Worm (Caenorhabditis elegans) whole organism, midembryonic: ENCODE data around the gene F08D12.7.
A peak's percentile ranks its signal among the peaks of the same experiment; 100 is the strongest.

ENCODE experiments used
- T22C8.4 ChIP-seq: fragments of 200-800 bp; sonication (Bioruptor generic); IDR thresholded peaks from 2 replicates; pipeline ENCODE4 v1.3.6; 2022; ENCODE audit warnings: missing genetic modification characterization, missing compliant biosample characterization
- cog-1 ChIP-seq: sonication (generic microtip); optimal IDR thresholded peaks from 2 replicates; lab custom pipeline; 2016; ENCODE audit warnings: missing genetic modification characterization, missing compliant biosample characterization
- flt-1 ChIP-seq: fragments of 200-800 bp; sonication (Bioruptor generic); IDR thresholded peaks from 2 replicates; pipeline ENCODE4 v1.3.6; 2022; ENCODE audit warnings: missing genetic modification characterization, missing compliant biosample characterization
- klf-2 ChIP-seq: fragments of 200-800 bp; sonication (Bioruptor generic); conservative IDR thresholded peaks from 2 replicates; pipeline ENCODE4 v1.3.6; 2022; ENCODE audit warnings: missing genetic modification reagents, missing genetic modification characterization, missing compliant biosample characterization
- med-1 ChIP-seq: sonication (generic microtip); optimal IDR thresholded peaks from 2 replicates; lab custom pipeline; 2017; ENCODE audit warnings: missing genetic modification characterization, mild to moderate bottlenecking, missing compliant biosample characterization, antibody characterized with exemption, missing genetic modification reagents; ENCODE audit not compliant: insufficient read depth
- ref-1 ChIP-seq: fragments of 200-800 bp; sonication (Bioruptor generic); conservative IDR thresholded peaks from 2 replicates; pipeline ENCODE4 v1.3.6; 2022; ENCODE audit warnings: missing genetic modification reagents, missing genetic modification characterization, missing compliant biosample characterization
- tab-1 ChIP-seq: fragments of 200-800 bp; sonication (Bioruptor generic); IDR thresholded peaks from 2 replicates; pipeline ENCODE4 v1.3.6; 2022; ENCODE audit warnings: missing genetic modification characterization, missing compliant biosample characterization
- ztf-23 ChIP-seq: fragments of 200-800 bp; sonication (Bioruptor generic); IDR thresholded peaks from 2 replicates; pipeline ENCODE4 v1.3.6; 2022; ENCODE audit warnings: missing genetic modification reagents, missing genetic modification characterization, missing compliant biosample characterization
- ztf-29 ChIP-seq: fragments of 200-800 bp; sonication (Bioruptor generic); IDR thresholded peaks from 2 replicates; pipeline ENCODE4 v1.3.6; 2022; ENCODE audit warnings: missing genetic modification reagents, missing genetic modification characterization, missing compliant biosample characterization

F08D12.7 gene

DNA sequence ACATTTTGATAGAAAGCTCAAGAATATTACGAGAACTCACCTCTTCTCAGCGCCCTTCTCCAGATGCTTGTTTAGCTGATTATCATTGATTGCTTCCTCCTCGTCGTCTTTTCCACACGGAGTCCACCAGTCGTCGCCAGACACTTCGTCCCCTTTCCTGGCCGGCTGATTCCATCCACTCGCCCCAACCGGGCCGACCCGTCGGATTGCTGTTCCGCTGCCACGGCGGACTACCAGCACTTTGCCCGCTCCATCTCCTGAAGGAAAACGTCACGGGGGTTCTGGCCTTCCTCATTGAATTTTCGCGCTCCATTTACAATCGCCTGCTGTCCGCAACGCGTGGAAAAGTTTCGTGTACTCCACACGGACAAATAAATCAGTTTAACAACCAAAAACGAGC is 14.5 kb upstream of the F08D12.7 start:
- no peak for TF ChIP-seq flt-1
- no peak for TF ChIP-seq ztf-29 (GFP tag; lab: Robert Waterston, UW)
- no peak for TF ChIP-seq med-1 (GFP tag; lab: Kevin White, UChicago)
- no peak for TF ChIP-seq klf-2

DNA sequence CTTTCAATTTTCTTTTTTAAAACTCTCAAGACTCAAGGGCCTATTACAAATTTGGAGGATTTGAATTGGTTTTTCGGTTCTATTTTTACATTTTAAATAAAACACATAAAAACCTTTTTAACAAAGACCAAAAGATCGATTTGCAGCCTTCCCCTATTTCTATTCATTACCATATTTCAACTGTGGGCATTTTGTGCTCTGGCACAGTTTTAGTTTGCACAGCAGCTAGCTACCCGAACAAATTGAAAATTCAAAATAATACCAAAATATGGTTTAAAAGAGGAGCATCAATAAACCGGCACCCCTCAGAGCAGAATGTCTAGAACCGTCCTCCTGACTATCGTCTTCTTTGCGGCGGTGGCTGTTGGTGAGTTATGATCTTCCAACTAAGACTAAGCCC is 12.4 kb upstream of the F08D12.7 start, which contains the start of gene F08D12.2:
Gene F08D12.2, plus strand, starts transcription at position 301 of the 400 bp plus-strand sequence.
- TF ChIP-seq ztf-23 (GFP tag; lab: Robert Waterston, UW): no peak
- no peak for TF ChIP-seq klf-2

DNA sequence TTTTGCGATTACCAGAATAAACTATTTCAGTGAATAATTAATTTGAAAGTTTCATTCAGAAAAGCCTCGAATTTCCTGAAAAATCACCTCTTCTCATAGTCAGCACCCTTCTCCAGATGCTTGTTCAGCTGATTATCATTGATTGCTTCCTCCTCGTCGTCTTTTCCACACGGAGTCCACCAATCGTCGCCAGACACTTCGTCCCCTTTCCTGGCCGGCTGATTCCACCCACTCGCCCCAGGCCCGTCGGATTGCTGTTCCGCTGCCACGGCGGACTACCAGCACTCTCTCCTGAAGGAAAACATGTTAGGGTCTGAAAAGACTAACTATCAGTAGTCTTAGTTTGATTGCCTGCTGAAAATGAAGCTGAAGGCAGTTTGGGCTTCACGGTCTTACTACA is 11.9 kb upstream of the F08D12.7 start:
- TF ChIP-seq tab-1 (GFP tag; lab: Robert Waterston, UW): no peak
- no peak for TF ChIP-seq ztf-23 (GFP tag; lab: Robert Waterston, UW)
- no peak for TF ChIP-seq T22C8.4 (GFP tag; lab: Robert Waterston, UW)
- TF ChIP-seq klf-2: no peak
- TF ChIP-seq med-1 (GFP tag; lab: Kevin White, UChicago): no peak

DNA sequence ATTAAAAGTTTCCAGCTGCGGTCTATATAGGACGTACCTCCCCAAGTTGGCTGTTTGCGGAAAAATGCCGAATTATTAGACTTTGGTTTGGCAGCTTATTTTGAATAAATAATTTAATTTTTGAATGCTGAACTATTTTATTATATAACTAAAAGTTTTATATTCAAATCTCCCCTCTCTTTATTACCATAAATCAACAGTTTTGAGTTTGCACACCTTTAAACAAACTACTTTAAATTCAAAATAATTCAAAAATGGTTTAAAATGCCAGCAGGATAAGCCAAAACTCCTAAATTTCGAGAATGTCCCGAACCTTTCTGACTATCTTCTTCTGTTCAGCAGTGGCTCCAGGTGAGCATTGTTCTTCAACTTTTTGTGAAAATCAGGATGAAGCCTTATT is 10.3 kb upstream of the F08D12.7 start, which contains the start of gene F08D12.3:
Gene F08D12.3, plus strand, starts transcription at position 301 of the 400 bp plus-strand sequence.
- TF ChIP-seq med-1 (GFP tag; lab: Kevin White, UChicago) (no peak), klf-2 (no peak), tab-1 (GFP tag; lab: Robert Waterston, UW) (no peak), ref-1 (GFP tag; lab: Robert Waterston, UW) (no peak)

DNA sequence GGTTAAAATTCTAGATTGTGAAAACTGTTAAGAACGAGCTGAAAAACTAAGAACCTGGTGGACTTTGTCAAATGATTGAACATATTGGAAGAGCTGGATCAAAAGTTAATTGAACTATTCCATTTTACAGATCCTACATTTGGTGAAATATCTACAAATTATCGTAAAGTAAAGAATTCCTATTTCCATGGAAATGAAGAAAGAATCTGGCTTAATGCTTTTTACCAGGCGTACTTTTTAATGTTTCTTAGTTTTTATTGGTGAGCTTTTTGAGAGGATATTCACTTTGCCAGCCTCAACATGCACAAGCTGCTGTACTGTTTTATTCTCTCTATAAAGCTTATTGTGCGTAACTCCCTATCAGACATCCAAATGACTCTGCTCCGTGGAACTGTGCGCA is 8.9 kb upstream of the F08D12.7 start, which contains the start of gene F08D12.4:
Gene F08D12.4, plus strand, starts transcription at position 301 of the 400 bp plus-strand sequence.
- TF ChIP-seq T22C8.4 (GFP tag; lab: Robert Waterston, UW) (no peak), cog-1 (tag; lab: Kevin White, UChicago) (no peak), klf-2 (no peak), ztf-23 (GFP tag; lab: Robert Waterston, UW) (no peak), med-1 (GFP tag; lab: Kevin White, UChicago) (no peak), tab-1 (GFP tag; lab: Robert Waterston, UW) (no peak), flt-1 (no peak), ztf-29 (GFP tag; lab: Robert Waterston, UW) (no peak), ref-1 (GFP tag; lab: Robert Waterston, UW) (no peak)

DNA sequence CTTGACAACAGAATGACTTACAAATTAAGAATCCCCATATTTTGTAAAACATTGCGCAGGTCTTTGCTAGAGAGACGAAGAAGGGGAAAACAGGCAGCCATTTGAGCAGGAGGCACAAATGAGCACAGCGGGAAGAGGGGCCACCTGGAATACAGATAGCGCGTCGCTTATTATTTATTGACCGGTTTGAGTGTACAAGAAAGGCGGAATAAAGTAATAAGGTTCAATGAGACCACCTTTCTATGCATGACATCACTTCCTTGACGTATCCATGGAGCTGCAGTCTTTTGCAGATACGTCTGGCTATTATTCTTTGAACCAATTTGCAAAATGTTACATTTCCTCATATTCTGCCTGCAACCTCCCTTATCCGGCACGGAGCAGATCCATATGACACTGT is 6.0 kb upstream of the F08D12.7 start, which contains the start of gene fbxb-111:
Gene fbxb-111, minus strand, starts transcription at position 101 of the 400 bp plus-strand sequence.
- TF ChIP-seq tab-1 (GFP tag; lab: Robert Waterston, UW) (no peak), flt-1 (no peak), T22C8.4 (GFP tag; lab: Robert Waterston, UW) (no peak), klf-2 (no peak), ztf-29 (GFP tag; lab: Robert Waterston, UW) (no peak), med-1 (GFP tag; lab: Kevin White, UChicago) (no peak), cog-1 (tag; lab: Kevin White, UChicago) (no peak)

DNA sequence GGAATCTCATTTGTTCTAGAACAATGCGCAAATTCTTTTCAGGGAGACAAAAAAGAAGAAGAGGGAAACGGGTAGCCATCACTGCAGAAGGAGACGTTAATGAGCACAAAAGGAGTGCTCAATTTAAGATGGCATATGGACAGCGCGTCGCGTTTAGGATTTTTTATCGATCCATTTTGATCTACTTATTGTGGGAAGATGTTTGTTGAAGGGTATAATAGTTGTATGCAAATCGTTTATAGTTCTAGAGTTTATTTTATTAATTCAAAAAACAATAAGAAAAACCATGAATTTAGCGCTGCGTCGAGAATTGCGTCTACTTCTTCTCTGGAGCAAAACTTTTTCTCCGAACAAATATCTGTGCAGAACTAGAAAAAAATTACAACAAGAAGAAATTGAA is 4.6 kb upstream of the F08D12.7 start, which contains the start of gene sdz-9:
Gene sdz-9, minus strand, starts transcription at position 101 of the 400 bp plus-strand sequence.
- TF ChIP-seq T22C8.4 (GFP tag; lab: Robert Waterston, UW) (no peak), ref-1 (GFP tag; lab: Robert Waterston, UW) (no peak), tab-1 (GFP tag; lab: Robert Waterston, UW) (no peak), ztf-29 (GFP tag; lab: Robert Waterston, UW) (no peak), klf-2 (no peak)

DNA sequence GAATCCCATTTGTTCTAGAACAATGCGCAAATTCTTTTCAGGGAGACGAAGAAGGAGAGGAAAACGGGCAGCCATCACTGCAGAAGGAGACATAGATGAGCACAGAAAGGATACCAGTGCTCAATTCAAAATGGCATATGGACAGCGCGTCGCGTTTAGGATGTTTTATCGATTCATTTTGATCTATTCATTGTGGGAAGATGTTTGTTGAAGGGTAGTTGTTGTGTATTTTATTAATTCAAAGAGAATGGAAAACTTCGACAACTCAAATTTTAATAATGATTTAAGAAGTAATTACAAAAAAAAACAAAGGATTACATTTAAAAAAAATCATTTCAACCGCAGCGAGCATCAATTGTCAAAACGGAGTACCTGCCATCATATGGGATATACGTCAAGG is 3.2 kb upstream of the F08D12.7 start, which contains the start of gene sdz-10:
Gene sdz-10, minus strand, starts transcription at position 101 of the 400 bp plus-strand sequence.
- TF ChIP-seq flt-1 (no peak), cog-1 (tag; lab: Kevin White, UChicago) (no peak), T22C8.4 (GFP tag; lab: Robert Waterston, UW) (no peak), ztf-29 (GFP tag; lab: Robert Waterston, UW) (no peak), ref-1 (GFP tag; lab: Robert Waterston, UW) (no peak), tab-1 (GFP tag; lab: Robert Waterston, UW) (no peak), ztf-23 (GFP tag; lab: Robert Waterston, UW) (no peak), klf-2 (no peak), med-1 (GFP tag; lab: Kevin White, UChicago) (no peak)

DNA sequence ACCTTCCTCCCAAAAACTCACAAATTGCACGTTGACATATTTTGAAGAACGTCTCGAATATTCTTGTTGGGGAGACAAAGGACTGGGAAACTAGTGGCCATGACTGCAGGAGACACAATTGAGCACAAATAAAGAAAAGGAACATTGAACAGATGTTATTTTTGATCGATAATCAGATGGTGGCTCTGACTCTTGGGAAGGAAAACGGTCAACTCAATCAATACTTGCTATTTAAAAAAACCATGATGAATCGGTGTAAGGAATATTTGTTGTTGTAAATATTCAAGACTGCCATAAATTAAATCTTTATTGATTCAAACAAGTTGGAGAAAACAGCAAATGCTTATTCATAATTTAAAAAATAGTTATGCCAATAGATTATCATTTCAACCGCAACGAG is 1.9 kb upstream of the F08D12.7 start, which contains the start of gene fbxb-105:
Gene fbxb-105, minus strand, starts transcription at position 101 of the 400 bp plus-strand sequence.
- TF ChIP-seq med-1 (GFP tag; lab: Kevin White, UChicago): no peak
- TF ChIP-seq cog-1 (tag; lab: Kevin White, UChicago): no peak
- TF ChIP-seq ztf-23 (GFP tag; lab: Robert Waterston, UW): no peak
- TF ChIP-seq tab-1 (GFP tag; lab: Robert Waterston, UW): no peak

DNA sequence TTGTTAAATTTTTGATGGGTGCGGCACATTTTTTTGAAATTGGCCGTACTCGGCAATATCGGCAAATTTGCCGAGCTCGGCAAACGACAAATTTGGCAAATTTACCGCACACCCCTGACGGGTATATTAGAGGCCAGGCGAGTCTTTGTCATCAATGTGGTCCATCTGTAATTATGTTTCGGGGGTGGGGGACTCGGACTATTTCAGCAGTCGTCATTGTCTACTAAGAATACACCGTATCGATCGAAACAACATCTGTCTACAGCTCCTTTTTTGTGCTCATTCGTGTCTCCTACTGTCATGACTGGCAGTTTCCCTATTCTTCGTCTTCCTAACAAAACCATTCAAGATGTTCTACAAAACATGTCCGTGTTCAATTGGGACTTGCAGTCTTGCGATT is 2.6 kb downstream of the F08D12.7 start, which contains the start of gene F08D12.15:
Gene F08D12.15, plus strand, starts transcription at position 301 of the 400 bp plus-strand sequence.
- 0 out of 2 replicates have a peak, but pooled peaks have one; percentile 5 for TF ChIP-seq klf-2
- TF ChIP-seq cog-1 (tag; lab: Kevin White, UChicago): no peak

DNA sequence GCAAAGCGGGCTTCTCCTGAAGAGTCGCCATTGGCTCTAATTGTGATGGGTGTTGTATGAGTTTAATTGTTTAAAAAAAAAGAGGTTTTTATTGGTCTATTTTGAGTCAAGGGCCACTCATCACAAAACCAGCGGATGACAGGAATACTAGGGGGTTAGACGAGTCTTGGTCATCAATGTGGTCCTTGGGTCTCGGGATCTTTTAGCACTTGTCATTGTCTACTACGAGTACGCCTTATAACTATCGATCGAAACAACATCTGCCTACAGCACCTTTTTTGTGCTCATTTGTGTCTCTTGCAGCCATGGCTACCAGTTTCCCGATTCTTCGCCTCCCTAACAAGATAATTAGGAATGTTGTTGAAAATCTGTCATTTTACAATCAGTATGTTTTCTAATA is 4.3 kb downstream of the F08D12.7 start, which contains the start of gene fbxb-108:
Gene fbxb-108, plus strand, starts transcription at position 301 of the 400 bp plus-strand sequence.
- TF ChIP-seq ztf-29 (GFP tag; lab: Robert Waterston, UW): no peak
- no peak for TF ChIP-seq med-1 (GFP tag; lab: Kevin White, UChicago)
